Worm (Caenorhabditis elegans): Measurements from ENCODE around the gene aos-1.

DNA sequence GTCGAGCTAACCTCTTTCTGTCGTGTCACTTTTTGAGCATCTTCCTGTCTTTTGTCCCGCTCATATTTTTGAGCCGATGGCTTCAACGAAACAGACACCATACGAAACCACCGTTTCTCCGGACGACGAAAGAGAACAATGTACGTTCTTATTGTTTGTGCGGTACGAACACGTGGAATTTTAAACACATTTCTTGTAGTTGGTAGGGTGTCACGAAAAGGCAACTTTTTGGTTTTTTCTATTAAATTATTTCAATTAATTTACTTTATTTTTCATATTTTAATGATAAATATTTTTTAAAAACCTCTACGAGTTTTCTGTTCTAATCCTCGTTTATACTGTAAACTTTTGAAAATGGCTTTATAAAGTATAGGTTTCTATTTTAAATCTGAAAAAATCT lies 38.9 kb downstream of the aos-1 start, which contains the start of gene R04B5.11:
- TF ChIP-seq ama-1 (optimal IDR thresholded peaks at IDR 0.05) (no peak), ama-1 (GFP tag; optimal IDR thresholded peaks at IDR 0.05) (no peak), aptf-2 (GFP tag; conservative IDR thresholded peaks at IDR 0.05) (no peak), dox-1 (GFP tag; IDR thresholded peaks at IDR 0.05) (no peak), snpc-4 (GFP tag; optimal IDR thresholded peaks at IDR 0.05) (no peak), snpc-4 (tag; optimal IDR thresholded peaks at IDR 0.05) (no peak), hmg-20 (GFP tag; IDR thresholded peaks at IDR 0.05) (no peak), efl-1 (GFP tag; optimal IDR thresholded peaks at IDR 0.05) (no peak), him-1 (tag; optimal IDR thresholded peaks at IDR 0.05) (no peak), madf-3 (GFP tag; IDR thresholded peaks at IDR 0.05) (no peak), lin-26 (GFP tag; IDR thresholded peaks at IDR 0.05) (no peak), gei-17 (GFP tag; optimal IDR thresholded peaks at IDR 0.05) (no peak)
